Worm (Caenorhabditis elegans) whole organism, L2 larva: ENCODE results near the gene Y42G9A.3.

ENCODE experiments used
- F13H6.1 ChIP-seq: sonication (generic microtip); optimal IDR thresholded peaks from 2 replicates; lab custom pipeline; 2016; ENCODE audit warnings: missing genetic modification characterization, missing compliant biosample characterization
- R02D3.7 ChIP-seq: fragments of 150-350 bp; optimal IDR thresholded peaks from 2 replicates; lab custom pipeline; 2014; ENCODE audit warnings: missing biosample characterization, missing genetic modification characterization
- ama-1 ChIP-seq: fragments of 150-350 bp; optimal IDR thresholded peaks from 2 replicates; lab custom pipeline; 2018; ENCODE audit warnings: inconsistent platforms
- blmp-1 ChIP-seq: sonication (generic microtip); optimal IDR thresholded peaks from 2 replicates; lab custom pipeline; 2017; ENCODE audit warnings: missing genetic modification characterization, mild to moderate bottlenecking, missing compliant biosample characterization, antibody characterized with exemption, moderate library complexity; ENCODE audit not compliant: insufficient read depth
- crh-2 ChIP-seq: sonication (generic microtip); optimal IDR thresholded peaks from 2 replicates; lab custom pipeline; 2017; ENCODE audit warnings: missing biosample characterization, missing genetic modification characterization
- egl-27 ChIP-seq: sonication (generic microtip); optimal IDR thresholded peaks from 3 replicates; lab custom pipeline; 2017; ENCODE audit warnings: missing biosample characterization, missing genetic modification reagents, missing genetic modification characterization
- elt-1 ChIP-seq: fragments of 150-350 bp; optimal IDR thresholded peaks from 2 replicates; lab custom pipeline; 2014; ENCODE audit warnings: missing biosample characterization, missing genetic modification characterization
- elt-3 ChIP-seq: sonication (generic microtip); optimal IDR thresholded peaks from 2 replicates; lab custom pipeline; 2017; ENCODE audit warnings: missing biosample characterization, missing genetic modification characterization
- fos-1 ChIP-seq: fragments of 150-350 bp; optimal IDR thresholded peaks from 2 replicates; lab custom pipeline; 2014; ENCODE audit warnings: missing biosample characterization, missing genetic modification characterization
- gmeb-1 ChIP-seq: fragments of 150-350 bp; optimal IDR thresholded peaks from 2 replicates; lab custom pipeline; 2014; ENCODE audit warnings: missing biosample characterization, missing genetic modification characterization
- lin-11 ChIP-seq: fragments of 150-350 bp; sonication (generic microtip); optimal IDR thresholded peaks from 2 replicates; lab custom pipeline; 2014; ENCODE audit warnings: missing biosample characterization, missing genetic modification characterization, inconsistent platforms, mixed read lengths
- lsy-2 ChIP-seq, 2 experiments: fragments of 150-350 bp in 1 of 2; sonication (generic microtip) in 1 of 2; optimal IDR thresholded peaks; 2 replicates each; lab custom pipeline; 2014 to 2017; ENCODE audit warnings: missing biosample characterization in 2 of 2, missing genetic modification characterization in 2 of 2
- mab-5 ChIP-seq: fragments of 150-350 bp; optimal IDR thresholded peaks from 2 replicates; lab custom pipeline; 2014; ENCODE audit warnings: missing biosample characterization, missing genetic modification characterization
- mdl-1 ChIP-seq, 2 experiments: fragments of 150-350 bp in 1 of 2; sonication (generic microtip) in 1 of 2; optimal IDR thresholded peaks; 2 replicates each; lab custom pipeline; 2017; ENCODE audit warnings: missing biosample characterization in 2 of 2, missing genetic modification characterization in 2 of 2
- nhr-10 ChIP-seq: sonication (generic microtip); optimal IDR thresholded peaks from 2 replicates; lab custom pipeline; 2017; ENCODE audit warnings: missing biosample characterization, missing genetic modification characterization
- nhr-12 ChIP-seq: fragments of 150-350 bp; optimal IDR thresholded peaks from 2 replicates; lab custom pipeline; 2014; ENCODE audit warnings: missing biosample characterization, missing genetic modification characterization
- nhr-129 ChIP-seq: fragments of 150-350 bp; optimal IDR thresholded peaks from 2 replicates; lab custom pipeline; 2014; ENCODE audit warnings: missing biosample characterization, missing genetic modification characterization
- nhr-21 ChIP-seq: fragments of 150-350 bp; optimal IDR thresholded peaks from 2 replicates; lab custom pipeline; 2014; ENCODE audit warnings: missing biosample characterization, missing genetic modification characterization
- nhr-23 ChIP-seq: fragments of 150-350 bp; optimal IDR thresholded peaks from 2 replicates; lab custom pipeline; 2014; ENCODE audit warnings: missing biosample characterization, missing genetic modification reagents, missing genetic modification characterization
- nhr-237 ChIP-seq: fragments of 150-350 bp; optimal IDR thresholded peaks from 2 replicates; lab custom pipeline; 2014; ENCODE audit warnings: missing biosample characterization, missing genetic modification characterization
- nhr-25 ChIP-seq: fragments of 150-350 bp; sonication (generic microtip); optimal IDR thresholded peaks from 3 replicates; lab custom pipeline; 2014; ENCODE audit warnings: missing biosample characterization, missing genetic modification characterization
- nhr-6 ChIP-seq: fragments of 150-350 bp; optimal IDR thresholded peaks from 2 replicates; lab custom pipeline; 2014; ENCODE audit warnings: missing biosample characterization, missing genetic modification characterization
- nhr-77 ChIP-seq: fragments of 150-350 bp; optimal IDR thresholded peaks from 2 replicates; lab custom pipeline; 2014; ENCODE audit warnings: missing biosample characterization, missing genetic modification characterization
- peb-1 ChIP-seq: fragments of 150-350 bp; optimal IDR thresholded peaks from 2 replicates; lab custom pipeline; 2014; ENCODE audit warnings: missing biosample characterization, missing genetic modification characterization
- sem-4 ChIP-seq: fragments of 150-350 bp; optimal IDR thresholded peaks from 2 replicates; lab custom pipeline; 2014; ENCODE audit warnings: missing biosample characterization, missing genetic modification reagents, missing genetic modification characterization
- skn-1 ChIP-seq: sonication (generic microtip); optimal IDR thresholded peaks from 2 replicates; lab custom pipeline; 2017; ENCODE audit warnings: missing biosample characterization, missing genetic modification characterization
- sma-3 ChIP-seq: sonication (generic microtip); optimal IDR thresholded peaks from 2 replicates; lab custom pipeline; 2016; ENCODE audit warnings: missing genetic modification reagents, missing genetic modification characterization, missing compliant biosample characterization
- sma-9 ChIP-seq, 2 experiments: fragments of 150-350 bp in 1 of 2; sonication (generic microtip) in 1 of 2; optimal IDR thresholded peaks; 2 replicates each; lab custom pipeline; 2014 to 2016; ENCODE audit warnings: missing genetic modification characterization in 2 of 2, mild to moderate bottlenecking in 1 of 2, missing biosample characterization in 1 of 2, missing compliant biosample characterization in 1 of 2, missing genetic modification reagents in 1 of 2, moderate library complexity in 1 of 2
- unc-39 ChIP-seq: fragments of 150-350 bp; optimal IDR thresholded peaks from 2 replicates; lab custom pipeline; 2014; ENCODE audit warnings: missing biosample characterization, missing genetic modification characterization
- zag-1 ChIP-seq: fragments of 150-350 bp; optimal IDR thresholded peaks from 2 replicates; lab custom pipeline; 2014; ENCODE audit warnings: missing biosample characterization, missing genetic modification characterization
- ztf-11 ChIP-seq: sonication (generic microtip); optimal IDR thresholded peaks from 2 replicates; lab custom pipeline; 2017; ENCODE audit warnings: missing biosample characterization, missing genetic modification characterization
- ztf-4 ChIP-seq: fragments of 150-350 bp; optimal IDR thresholded peaks from 2 replicates; lab custom pipeline; 2014; ENCODE audit warnings: missing biosample characterization, missing genetic modification characterization

Gene Y42G9A.3

DNA sequence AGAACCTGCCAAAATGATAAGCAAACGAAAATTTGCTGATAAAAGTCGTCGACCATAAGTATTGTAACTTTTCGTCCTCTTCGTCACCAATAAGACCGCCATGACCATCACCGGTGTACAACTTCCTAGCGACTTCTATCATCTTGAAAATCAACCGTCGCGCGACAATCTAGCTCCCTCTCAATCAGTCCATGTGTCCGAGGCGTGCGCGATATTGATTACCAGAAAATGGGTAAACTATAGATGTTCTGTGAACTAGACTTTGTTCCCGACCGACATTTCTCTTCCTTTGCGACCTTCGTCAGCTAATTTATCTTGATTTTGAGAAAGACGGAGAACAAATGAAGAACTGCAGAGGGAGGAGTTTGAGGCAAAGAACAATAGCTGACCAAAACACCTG lies 749 bp upstream of the Y42G9A.3 start:
- TF ChIP-seq lin-11 (tag; lab: Kevin White, UChicago) (no peak), nhr-21 (tag; lab: Kevin White, UChicago) (peak; percentile 88), sma-9 (GFP tag; optimal IDR thresholded peaks at IDR 0.05; lab: Kevin White, UChicago) (peak; percentile 87), sma-9 (tag; optimal IDR thresholded peaks at IDR 0.05; lab: Kevin White, UChicago) (no peak), elt-1 (tag; lab: Kevin White, UChicago) (no peak), fos-1 (tag; lab: Kevin White, UChicago) (peak; percentile 26), sma-3 (peak; percentile 62), blmp-1 (tag; lab: Kevin White, UChicago) (peak; percentile 22), mdl-1 (tag; optimal IDR thresholded peaks at IDR 0.05; lab: Kevin White, UChicago) (peak in 1 of 2 experiments; percentile 14), nhr-10 (tag; lab: Kevin White, UChicago) (no peak), ztf-11 (tag; lab: Kevin White, UChicago) (no peak), nhr-25 (tag; lab: Kevin White, UChicago) (peak; percentile 75), nhr-129 (tag; lab: Kevin White, UChicago) (peak; percentile 40)
- TF ChIP-seq, all 48 proteins: peak for 8

- no peak for TF ChIP-seq sma-9 (GFP tag; optimal IDR thresholded peaks at IDR 0.05; lab: Kevin White, UChicago)
- no peak for TF ChIP-seq sma-9 (tag; optimal IDR thresholded peaks at IDR 0.05; lab: Kevin White, UChicago)
- no peak for TF ChIP-seq nhr-25 (tag; lab: Kevin White, UChicago)
- no peak for TF ChIP-seq zag-1
- TF ChIP-seq sem-4 (tag; lab: Kevin White, UChicago), result no peak
- TF ChIP-seq R02D3.7 (tag; lab: Kevin White, UChicago), result no peak
- TF ChIP-seq ztf-11 (tag; lab: Kevin White, UChicago), result no peak
- TF ChIP-seq mab-5 (tag; lab: Kevin White, UChicago), result no peak
- TF ChIP-seq nhr-77 (tag; lab: Kevin White, UChicago), result no peak
- no peak for TF ChIP-seq lin-11 (tag; lab: Kevin White, UChicago)
These were observed 739 bp downstream of the Y42G9A.3 start for ce11 chrIII:6146797-6147196.

ce11 chrIII:6147903-6148302 lies 1.8 kb downstream of the Y42G9A.3 start, which contains the start of gene Y42G9A.2:
TSS of gene Y42G9A.2 (plus strand) at chrIII:6148186.
- TF ChIP-seq sma-9 (GFP tag; optimal IDR thresholded peaks at IDR 0.05; lab: Kevin White, UChicago), result peak; percentile 30
- TF ChIP-seq sma-9 (tag; optimal IDR thresholded peaks at IDR 0.05; lab: Kevin White, UChicago), result no peak
- TF ChIP-seq elt-1 (tag; lab: Kevin White, UChicago), result no peak
- no peak for TF ChIP-seq nhr-12 (tag; lab: Kevin White, UChicago)
- TF ChIP-seq, all 48 proteins: peak for 1

ce11 chrIII:6148684-6149083 lies 2.6 kb downstream of the Y42G9A.3 start:
- TF ChIP-seq nhr-77 (tag; lab: Kevin White, UChicago), result no peak
- TF ChIP-seq nhr-10 (tag; lab: Kevin White, UChicago), result no peak
- no peak for TF ChIP-seq nhr-12 (tag; lab: Kevin White, UChicago)
- TF ChIP-seq lin-11 (tag; lab: Kevin White, UChicago), result no peak
- TF ChIP-seq skn-1 (tag; lab: Kevin White, UChicago), result no peak
- no peak for TF ChIP-seq lsy-2 (tag; optimal IDR thresholded peaks at IDR 0.05; lab: Kevin White, UChicago)
- TF ChIP-seq egl-27 (tag; lab: Kevin White, UChicago), result no peak
- no peak for TF ChIP-seq unc-39 (tag; lab: Kevin White, UChicago)
- no peak for TF ChIP-seq F13H6.1 (tag; lab: Kevin White, UChicago)
- no peak for TF ChIP-seq sma-3
- no peak for TF ChIP-seq nhr-237 (tag; lab: Kevin White, UChicago)
- TF ChIP-seq mdl-1 (tag; optimal IDR thresholded peaks at IDR 0.05; lab: Kevin White, UChicago), result no peak
- no peak for TF ChIP-seq elt-3 (tag; lab: Kevin White, UChicago)
- TF ChIP-seq nhr-23 (tag; lab: Kevin White, UChicago), result no peak
- TF ChIP-seq mab-5 (tag; lab: Kevin White, UChicago), result no peak
- TF ChIP-seq nhr-21 (tag; lab: Kevin White, UChicago), result no peak
- TF ChIP-seq ztf-4 (tag; lab: Kevin White, UChicago), result no peak
- TF ChIP-seq nhr-129 (tag; lab: Kevin White, UChicago), result no peak

DNA sequence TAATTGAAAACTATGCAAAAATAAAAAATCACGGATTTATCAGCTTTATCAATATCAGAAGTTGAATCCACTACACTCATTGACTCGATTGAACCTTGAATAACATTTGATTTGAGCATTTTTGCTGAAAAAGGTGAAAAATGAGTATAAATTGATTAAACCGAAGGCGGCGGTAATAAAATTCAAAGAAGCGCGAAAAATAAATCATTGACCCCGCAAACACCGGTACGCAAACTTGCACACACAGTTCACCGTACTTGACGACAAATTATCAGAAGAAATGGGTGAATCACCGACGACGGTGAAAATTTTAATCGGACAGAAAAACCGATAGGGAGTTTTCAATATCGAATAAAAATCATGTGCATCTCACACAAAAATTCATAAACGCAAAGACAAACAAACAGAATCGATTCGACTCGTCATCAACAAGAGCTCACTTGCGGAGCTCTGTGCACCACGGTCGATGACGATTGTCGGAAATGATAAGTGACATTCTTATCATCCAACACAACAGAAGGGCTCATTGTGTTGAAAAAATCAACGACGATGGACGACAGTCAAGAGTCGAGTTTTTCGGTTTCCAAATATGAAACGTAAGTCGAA lies 3.5 kb downstream of the Y42G9A.3 start, which contains the start of the genes wht-7 and Y42G9A.1:
TSS of gene wht-7 (minus strand) at position 131 of the 606 bp plus-strand sequence.
TSS of gene Y42G9A.1 (plus strand) at position 495 of the 606 bp plus-strand sequence.
- TF ChIP-seq ama-1 (lab: Kevin White, UChicago) (no peak), peb-1 (tag; lab: Kevin White, UChicago) (no peak), lin-11 (tag; lab: Kevin White, UChicago) (no peak), crh-2 (tag; lab: Kevin White, UChicago) (no peak), zag-1 (no peak), nhr-6 (tag; lab: Kevin White, UChicago) (no peak), fos-1 (tag; lab: Kevin White, UChicago) (peak; percentile 67), unc-39 (tag; lab: Kevin White, UChicago) (no peak), lsy-2 (tag; optimal IDR thresholded peaks at IDR 0.05; lab: Kevin White, UChicago) (no peak), gmeb-1 (peak; percentile 10)
